Worm (Caenorhabditis elegans) whole organism, L4 larva: Measurements from ENCODE around the gene F17E5.2.

Experiments used
- R02D3.7 ChIP-seq: fragments of 150-350 bp; sonication (generic microtip); optimal IDR thresholded peaks from 3 replicates; lab custom pipeline; 2014; ENCODE audit warnings: missing biosample characterization, missing genetic modification characterization
- zag-1 ChIP-seq: fragments of 150-350 bp; optimal IDR thresholded peaks from 2 replicates; lab custom pipeline; 2014; ENCODE audit warnings: missing biosample characterization, missing genetic modification characterization

DNA sequence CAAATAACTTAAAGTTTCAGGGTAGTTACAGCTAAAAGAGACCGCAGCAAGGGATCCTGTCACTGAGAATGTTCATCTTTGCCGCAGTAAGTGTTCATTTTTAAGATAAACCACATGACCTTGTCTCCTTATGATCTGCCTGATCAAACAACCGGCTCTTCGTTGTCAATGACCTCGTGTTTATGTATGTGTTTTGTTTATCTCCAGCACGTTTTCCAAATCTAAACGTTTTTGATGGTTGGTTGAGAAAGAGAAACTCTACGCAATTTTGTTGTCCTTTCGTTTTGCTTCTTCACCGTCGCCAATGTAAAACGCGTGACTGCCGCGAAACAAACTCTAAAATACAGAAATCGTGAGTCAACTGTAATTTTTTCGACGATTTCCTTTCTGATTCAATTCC lies 40.0 kb downstream of the F17E5.2 start, which contains the start of gene tsct-1:
- TF ChIP-seq R02D3.7 (tag; lab: Kevin White, UChicago), result no peak
- no peak for TF ChIP-seq zag-1 (tag; lab: Kevin White, UChicago)
